Worm (Caenorhabditis elegans) whole organism, young adult: ENCODE results near the gene lrpr-1.
A peak's percentile ranks its signal among the peaks of the same experiment; 100 is the strongest.

Experiments used
- B0019.2 ChIP-seq: fragments of 200-800 bp; sonication (Bioruptor generic); conservative IDR thresholded peaks from 2 replicates; pipeline ENCODE4 v1.3.6; 2022; ENCODE audit warnings: missing genetic modification reagents, missing genetic modification characterization, missing compliant biosample characterization
- B0336.3 ChIP-seq: fragments of 200-800 bp; sonication (Bioruptor generic); IDR thresholded peaks from 2 replicates; pipeline ENCODE4 v1.3.6; 2022; ENCODE audit warnings: missing genetic modification characterization, missing compliant biosample characterization
- F39B2.1 ChIP-seq: fragments of 200-800 bp; sonication (Bioruptor generic); IDR thresholded peaks from 2 replicates; pipeline ENCODE4 v1.3.6; 2022; ENCODE audit warnings: missing genetic modification reagents, missing genetic modification characterization, missing compliant biosample characterization
- F49E8.2 ChIP-seq: sonication (generic microtip); optimal IDR thresholded peaks from 3 replicates; lab custom pipeline; 2017; ENCODE audit warnings: missing genetic modification characterization, mild to moderate bottlenecking, missing compliant biosample characterization, antibody characterized with exemption, moderate library complexity; ENCODE audit not compliant: insufficient read depth
- F55B11.4 ChIP-seq: sonication (generic microtip); optimal IDR thresholded peaks from 2 replicates; lab custom pipeline; 2016; ENCODE audit warnings: missing compliant biosample characterization, missing genetic modification characterization, borderline replicate concordance; ENCODE audit not compliant: insufficient read depth
- F57A8.1 ChIP-seq: fragments of 200-800 bp; sonication (Bioruptor generic); optimal IDR thresholded peaks from 2 replicates; lab custom pipeline; 2018; ENCODE audit warnings: mild to moderate bottlenecking, missing genetic modification characterization, moderate library complexity, missing compliant biosample characterization
- F57C9.4 ChIP-seq: sonication (generic microtip); optimal IDR thresholded peaks from 2 replicates; lab custom pipeline; 2017; ENCODE audit warnings: mild to moderate bottlenecking, missing genetic modification characterization, missing compliant biosample characterization
- K12H6.12 ChIP-seq: fragments of 200-800 bp; sonication (Bioruptor generic); optimal IDR thresholded peaks from 2 replicates; lab custom pipeline; 2018; ENCODE audit warnings: mild to moderate bottlenecking, missing genetic modification characterization, missing compliant biosample characterization
- T07F8.4 ChIP-seq: sonication (generic microtip); optimal IDR thresholded peaks from 2 replicates; lab custom pipeline; 2016; ENCODE audit warnings: mild to moderate bottlenecking, missing genetic modification characterization, moderate library complexity, missing compliant biosample characterization
- Y56A3A.18 ChIP-seq: fragments of 200-800 bp; sonication (Bioruptor generic); IDR thresholded peaks from 2 replicates; pipeline ENCODE4 v1.3.6; 2022; ENCODE audit warnings: missing genetic modification reagents, missing genetic modification characterization, missing compliant biosample characterization
- Y79H2A.3 ChIP-seq: fragments of 200-800 bp; sonication (Bioruptor generic); conservative IDR thresholded peaks from 2 replicates; pipeline ENCODE4 v1.3.6; 2022; ENCODE audit warnings: missing genetic modification reagents, missing genetic modification characterization, missing compliant biosample characterization
- ZK185.1 ChIP-seq: sonication (generic microtip); optimal IDR thresholded peaks from 2 replicates; lab custom pipeline; 2016; ENCODE audit warnings: mild to moderate bottlenecking, missing genetic modification characterization, missing compliant biosample characterization; ENCODE audit not compliant: poor library complexity, severe bottlenecking
- bed-1 ChIP-seq: fragments of 200-800 bp; sonication (Bioruptor generic); IDR thresholded peaks from 2 replicates; pipeline ENCODE4 v1.3.6; 2022; ENCODE audit warnings: missing genetic modification reagents, missing genetic modification characterization, missing compliant biosample characterization
- cebp-1 ChIP-seq, 2 experiments: fragments of 200-800 bp in 1 of 2; sonication (Bioruptor generic) in 1 of 2; sonication (generic microtip) in 1 of 2; IDR thresholded peaks in 1 of 2; optimal IDR thresholded peaks in 1 of 2; 2 replicates each; pipeline versions ENCODE4 v1.3.6 to Lab custom; 2017 to 2022; ENCODE audit warnings: missing compliant biosample characterization in 2 of 2, missing genetic modification characterization in 2 of 2, mild to moderate bottlenecking in 1 of 2, missing genetic modification reagents in 1 of 2, moderate library complexity in 1 of 2
- cebp-2 ChIP-seq: fragments of 200-800 bp; sonication (Bioruptor generic); IDR thresholded peaks from 2 replicates; pipeline ENCODE4 v1.3.6; 2022; ENCODE audit warnings: missing genetic modification characterization, missing compliant biosample characterization
- ceh-40 ChIP-seq: fragments of 200-800 bp; sonication (Bioruptor generic); IDR thresholded peaks from 2 replicates; pipeline ENCODE4 v1.3.6; 2022; ENCODE audit warnings: missing genetic modification characterization, missing compliant biosample characterization
- ceh-58 ChIP-seq: fragments of 200-800 bp; sonication (Bioruptor generic); IDR thresholded peaks from 2 replicates; pipeline ENCODE4 v1.3.6; 2022; ENCODE audit warnings: missing genetic modification characterization, missing compliant biosample characterization
- him-1 ChIP-seq: sonication (generic microtip); optimal IDR thresholded peaks from 2 replicates; lab custom pipeline; 2016; ENCODE audit warnings: missing genotype, missing genetic modification reagents, missing genetic modification characterization, missing compliant biosample characterization
- hmg-1.2 ChIP-seq: fragments of 200-800 bp; sonication (Bioruptor generic); IDR thresholded peaks from 2 replicates; pipeline ENCODE4 v1.3.6; 2022; ENCODE audit warnings: missing genetic modification reagents, missing genetic modification characterization, missing compliant biosample characterization
- hmg-20 ChIP-seq: fragments of 200-800 bp; sonication (Bioruptor generic); IDR thresholded peaks from 2 replicates; pipeline ENCODE4 v1.3.6; 2022; ENCODE audit warnings: missing genetic modification reagents, missing genetic modification characterization, missing compliant biosample characterization
- let-607 ChIP-seq, 2 experiments: fragments of 200-800 bp in 1 of 2; sonication (Bioruptor generic) in 1 of 2; sonication (generic microtip) in 1 of 2; optimal IDR thresholded peaks; 2 replicates each; lab custom pipeline; 2016 to 2018; ENCODE audit warnings: mild to moderate bottlenecking in 2 of 2, missing compliant biosample characterization in 2 of 2, missing genetic modification characterization in 2 of 2, moderate library complexity in 2 of 2, missing genotype in 1 of 2
- lin-26 ChIP-seq: fragments of 200-800 bp; sonication (Bioruptor generic); IDR thresholded peaks from 2 replicates; pipeline ENCODE4 v1.3.6; 2022; ENCODE audit warnings: missing genetic modification reagents, missing genetic modification characterization, missing compliant biosample characterization
- lin-35 ChIP-seq, 3 experiments: fragments of 150-350 bp in 2 of 3; sonication (generic microtip) in 1 of 3; optimal IDR thresholded peaks; 2 replicates each; lab custom pipeline; 2014 to 2018; ENCODE audit warnings: missing biosample characterization in 3 of 3, missing genetic modification characterization in 3 of 3, missing genetic modification reagents in 3 of 3
- lin-40 ChIP-seq: sonication (generic microtip); optimal IDR thresholded peaks from 2 replicates; lab custom pipeline; 2016; ENCODE audit warnings: missing genetic modification characterization, mild to moderate bottlenecking, missing compliant biosample characterization, missing genotype, missing genetic modification reagents
- madf-10 ChIP-seq: sonication (generic microtip); optimal IDR thresholded peaks from 2 replicates; lab custom pipeline; 2016; ENCODE audit warnings: mild to moderate bottlenecking, missing genetic modification characterization, missing compliant biosample characterization
- madf-6 ChIP-seq: fragments of 200-800 bp; sonication (Bioruptor generic); IDR thresholded peaks from 2 replicates; pipeline ENCODE4 v1.3.6; 2022; ENCODE audit warnings: missing genetic modification reagents, missing genetic modification characterization, missing compliant biosample characterization
- mel-28 ChIP-seq: sonication (generic microtip); optimal IDR thresholded peaks from 2 replicates; lab custom pipeline; 2016; ENCODE audit warnings: borderline replicate concordance, mild to moderate bottlenecking, missing genetic modification characterization, missing compliant biosample characterization
- mes-4 ChIP-seq: sonication (generic microtip); optimal IDR thresholded peaks from 2 replicates; lab custom pipeline; 2016; ENCODE audit warnings: missing genotype, missing genetic modification characterization, missing compliant biosample characterization
- nfya-2 ChIP-seq: fragments of 200-800 bp; sonication (Bioruptor generic); IDR thresholded peaks from 2 replicates; pipeline ENCODE4 v1.3.6; 2022; ENCODE audit warnings: missing genetic modification reagents, missing genetic modification characterization, missing compliant biosample characterization
- nhr-120 ChIP-seq: fragments of 200-800 bp; sonication (Bioruptor generic); IDR thresholded peaks from 2 replicates; pipeline ENCODE4 v1.3.6; 2022; ENCODE audit warnings: missing genetic modification characterization, missing compliant biosample characterization
- snpc-1.1 ChIP-seq: sonication (generic microtip); optimal IDR thresholded peaks from 2 replicates; lab custom pipeline; 2017; ENCODE audit warnings: missing genetic modification characterization, mild to moderate bottlenecking, missing compliant biosample characterization, antibody characterized with exemption, moderate library complexity, missing genotype, missing genetic modification reagents; ENCODE audit not compliant: insufficient read depth
- tbx-9 ChIP-seq: sonication (generic microtip); optimal IDR thresholded peaks from 2 replicates; lab custom pipeline; 2016; ENCODE audit warnings: borderline replicate concordance, missing genetic modification characterization, inconsistent platforms, missing compliant biosample characterization
- ztf-22 ChIP-seq: fragments of 200-800 bp; sonication (Bioruptor generic); optimal IDR thresholded peaks from 2 replicates; lab custom pipeline; 2018; ENCODE audit warnings: mild to moderate bottlenecking, missing genetic modification characterization, moderate library complexity, missing compliant biosample characterization

Gene lrpr-1

ce11 chrV:5917707-5918106, at the start of gene lrpr-1 (continued):
- TF ChIP-seq ZK185.1 (tag; lab: Kevin White, UChicago) (peak; percentile 96), ceh-40 (GFP tag; lab: Robert Waterston, UW) (no peak), B0019.2 (no peak)

- TF ChIP-seq K12H6.12 (tag; lab: Kevin White, UChicago): peak; percentile 13
- TF ChIP-seq lin-35 (GFP tag; optimal IDR thresholded peaks at IDR 0.05; lab: Kevin White, UChicago): peak in 1 of 3 experiments; percentile 18
- no peak for TF ChIP-seq him-1
Observed at ce11 chrV:5964658-5965178, 47.0 kb upstream of the lrpr-1 start.

ce11 chrV:5963696-5964095, 46.0 kb upstream of the lrpr-1 start, which contains the start of gene pcm-1:
Gene pcm-1, minus strand, starts transcription at chrV:5963882.
- TF ChIP-seq hmg-1.2 (GFP tag; lab: Robert Waterston, UW): peak; percentile 45; the same call in 1 of the 2 replicates
- TF ChIP-seq ztf-22 (GFP tag; lab: Kevin White, UChicago): no peak
- TF ChIP-seq K12H6.12 (tag; lab: Kevin White, UChicago): peak; percentile 33
- TF ChIP-seq madf-10: no peak

- no peak for TF ChIP-seq snpc-1.1 (tag; lab: Kevin White, UChicago)
- no peak for TF ChIP-seq F57C9.4 (tag; lab: Kevin White, UChicago)
- no peak for TF ChIP-seq Y56A3A.18
- no peak for TF ChIP-seq let-607 (tag; optimal IDR thresholded peaks at IDR 0.05; lab: Kevin White, UChicago)
Observed at ce11 chrV:5963092-5963491, 45.4 kb upstream of the lrpr-1 start.

ce11 chrV:5961516-5961915, 43.8 kb upstream of the lrpr-1 start, which contains the start of gene mcp-1:
Gene mcp-1, plus strand, starts transcription at chrV:5961807.
- no peak for TF ChIP-seq bed-1 (GFP tag; lab: Robert Waterston, UW)
- no peak for TF ChIP-seq lin-26 (GFP tag; lab: Robert Waterston, UW)
- TF ChIP-seq cebp-2 (GFP tag; lab: Robert Waterston, UW): 0 out of 2 replicates have a peak, but pooled peaks have one; percentile 16

ce11 chrV:5955627-5956026, 37.9 kb upstream of the lrpr-1 start:
- TF ChIP-seq Y79H2A.3: no peak
- TF ChIP-seq mel-28 (tag; lab: Kevin White, UChicago): no peak
- TF ChIP-seq lin-40 (tag; lab: Kevin White, UChicago): no peak
- TF ChIP-seq F55B11.4 (tag; lab: Kevin White, UChicago): no peak
- no peak for TF ChIP-seq F49E8.2 (tag; lab: Kevin White, UChicago)
- no peak for TF ChIP-seq ceh-58 (GFP tag; lab: Robert Waterston, UW)

ce11 chrV:5954747-5955146, 37.1 kb upstream of the lrpr-1 start, which contains the start of gene M03F8.6:
Gene M03F8.6, minus strand, starts transcription at chrV:5954847.
- TF ChIP-seq tbx-9 (no peak), F57A8.1 (GFP tag; lab: Kevin White, UChicago) (no peak), F55B11.4 (tag; lab: Kevin White, UChicago) (no peak), mes-4 (tag; lab: Kevin White, UChicago) (no peak), ceh-58 (GFP tag; lab: Robert Waterston, UW) (no peak), nfya-2 (GFP tag; lab: Robert Waterston, UW) (no peak), hmg-20 (GFP tag; lab: Robert Waterston, UW) (no peak), lin-26 (GFP tag; lab: Robert Waterston, UW) (no peak), madf-6 (no peak), B0336.3 (no peak), him-1 (no peak), cebp-1 (GFP tag; IDR thresholded peaks at IDR 0.05; lab: Robert Waterston, UW) (no peak), cebp-1 (tag; optimal IDR thresholded peaks at IDR 0.05; lab: Kevin White, UChicago) (no peak), F39B2.1 (GFP tag; lab: Robert Waterston, UW) (no peak), T07F8.4 (tag; lab: Kevin White, UChicago) (no peak), hmg-1.2 (GFP tag; lab: Robert Waterston, UW) (no peak), nhr-120 (GFP tag; lab: Robert Waterston, UW) (no peak)
